Worm (Caenorhabditis elegans) whole organism, dauer: ENCODE results near the gene clec-123.
"Not testable (repeated sequence)": the region's sequence is repeated elsewhere in the genome, so short reads cannot be mapped to it uniquely, and the experiment has no call there.

Experiments used
- unc-62 ChIP-seq: sonication (generic microtip); optimal IDR thresholded peaks from 2 replicates; lab custom pipeline; 2017; ENCODE audit warnings: missing biosample characterization, missing genetic modification reagents, missing genetic modification characterization

The clec-123 gene

DNA sequence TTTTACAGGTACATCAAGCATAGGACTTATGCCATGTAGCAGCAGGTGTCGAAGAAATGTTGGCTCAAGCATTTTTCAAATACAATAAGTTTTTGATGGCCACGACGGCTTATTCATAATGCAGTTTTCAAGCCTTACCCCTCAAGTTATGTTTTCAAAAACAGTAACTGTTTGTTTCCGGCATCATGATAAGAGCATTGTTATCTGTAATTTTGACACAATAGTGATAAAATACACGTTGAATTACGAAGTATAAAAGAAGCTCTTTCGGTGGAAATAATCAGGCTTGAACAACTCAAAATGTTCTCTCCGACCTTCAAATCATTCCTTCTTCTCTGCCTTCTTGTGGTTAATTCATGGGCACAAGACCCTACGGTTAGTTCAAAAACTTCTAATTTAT, 12.0 kb upstream of the clec-123 start, which contains the start of gene clec-121:
clec-121 (plus strand) TSS at position 301 of the 400 bp plus-strand sequence.
- TF ChIP-seq unc-62 (GFP tag; lab: Kevin White, UChicago) = no peak

DNA sequence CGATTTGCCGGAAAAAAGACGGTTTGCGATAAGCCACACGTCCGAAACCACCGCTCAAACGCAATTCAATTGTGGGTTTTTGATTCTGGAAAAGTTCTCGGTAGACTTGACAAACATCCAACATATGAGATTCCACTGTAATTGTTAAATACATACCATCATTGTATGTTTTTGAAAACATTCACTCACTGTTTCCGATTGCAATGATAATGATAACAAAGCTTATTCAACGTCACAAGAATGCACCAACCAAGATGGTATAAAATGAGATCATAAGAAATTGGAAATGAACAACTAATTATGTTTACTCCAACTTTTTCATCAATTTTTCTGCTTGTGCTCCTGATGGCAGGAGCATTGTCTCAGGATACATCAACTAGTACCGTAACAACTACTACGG, 8.3 kb upstream of the clec-123 start, which contains the start of gene clec-122:
clec-122 (plus strand) TSS at position 301 of the 400 bp plus-strand sequence.
- no peak for TF ChIP-seq unc-62 (GFP tag; lab: Kevin White, UChicago)

DNA sequence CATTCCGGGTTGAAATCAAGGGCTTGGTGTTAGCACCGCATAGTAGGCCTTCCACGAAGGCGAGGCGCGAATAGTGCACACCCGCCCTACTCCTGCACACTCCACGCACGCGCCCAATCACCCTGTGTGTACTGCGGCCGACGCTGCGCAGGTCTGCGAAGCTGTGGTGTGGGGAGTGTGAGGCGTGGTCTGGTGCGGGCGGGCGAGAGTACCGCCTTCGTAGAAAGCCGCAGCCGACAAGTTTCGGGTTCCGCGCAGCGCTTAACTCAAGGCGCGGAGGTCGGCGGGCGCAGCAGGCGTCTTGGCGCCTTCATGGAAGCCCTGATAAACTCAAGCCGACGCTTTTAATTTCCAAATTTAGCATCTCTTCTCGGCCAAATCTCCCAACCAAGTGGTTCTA, 5.9 kb upstream of the clec-123 start:
- no peak for TF ChIP-seq unc-62 (GFP tag; lab: Kevin White, UChicago)

DNA sequence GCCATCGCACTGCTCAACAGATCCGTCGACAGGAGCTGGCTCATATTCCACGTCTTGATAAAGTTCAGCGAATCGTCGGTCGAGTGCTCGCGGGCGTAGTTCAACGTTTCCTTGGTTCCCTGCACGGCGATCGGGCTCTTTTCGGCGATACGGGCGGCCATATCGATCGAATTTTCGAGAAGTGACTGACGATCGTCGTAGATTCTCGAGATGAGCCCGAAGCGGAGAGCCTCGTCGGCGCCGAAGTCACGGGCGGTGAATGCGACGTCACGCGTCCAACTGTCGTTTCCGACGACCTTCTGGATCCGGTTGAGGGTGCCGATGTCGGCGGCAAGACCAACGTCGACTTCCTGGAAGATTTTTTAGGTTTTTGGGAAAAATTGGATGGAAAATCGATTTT, 4.5 kb upstream of the clec-123 start:
- no peak for TF ChIP-seq unc-62 (GFP tag; lab: Kevin White, UChicago)

DNA sequence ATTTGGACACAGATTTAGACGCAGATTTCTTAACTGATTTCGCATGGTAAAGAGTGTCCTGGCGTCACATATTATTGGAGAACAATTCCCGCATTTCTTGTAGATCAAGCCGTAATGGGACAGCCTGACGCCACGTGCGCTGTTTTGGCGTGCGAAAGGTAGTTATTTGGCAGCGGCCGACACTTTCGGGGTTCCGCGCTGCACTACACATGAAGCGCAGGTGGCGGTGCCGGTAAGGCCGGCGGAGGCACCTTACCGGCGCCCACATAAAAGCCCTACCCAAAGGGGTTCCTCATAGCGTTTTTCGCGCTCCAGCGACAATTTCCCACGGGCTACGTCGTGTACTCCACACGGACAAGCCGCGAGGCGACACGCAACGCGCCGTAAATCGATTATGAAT, 3.9 kb upstream of the clec-123 start:
- no peak for TF ChIP-seq unc-62 (GFP tag; lab: Kevin White, UChicago)

DNA sequence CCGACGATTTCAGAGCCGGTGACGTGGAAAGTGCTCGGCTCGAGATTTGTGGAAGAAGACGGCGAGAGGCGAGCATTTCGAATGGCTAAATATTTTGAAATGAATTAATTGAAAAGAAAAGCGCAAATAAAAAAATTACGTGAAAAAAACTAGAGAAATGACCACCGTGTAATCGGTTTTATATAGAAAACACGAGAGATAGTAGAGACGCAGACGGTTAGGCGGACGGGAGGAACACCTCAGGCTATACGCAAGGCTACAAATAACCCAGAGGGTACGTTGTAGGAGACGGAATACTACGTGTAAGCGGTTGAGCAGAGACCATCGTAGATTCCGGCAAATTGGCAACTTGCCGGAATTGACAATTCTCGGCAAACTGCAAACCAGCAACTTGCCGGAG, 2.9 kb upstream of the clec-123 start, which contains the start of gene Y25C1A.13:
Y25C1A.13 (minus strand) TSS at position 101 of the 400 bp plus-strand sequence.
- TF ChIP-seq unc-62 (GFP tag; lab: Kevin White, UChicago) = no peak

DNA sequence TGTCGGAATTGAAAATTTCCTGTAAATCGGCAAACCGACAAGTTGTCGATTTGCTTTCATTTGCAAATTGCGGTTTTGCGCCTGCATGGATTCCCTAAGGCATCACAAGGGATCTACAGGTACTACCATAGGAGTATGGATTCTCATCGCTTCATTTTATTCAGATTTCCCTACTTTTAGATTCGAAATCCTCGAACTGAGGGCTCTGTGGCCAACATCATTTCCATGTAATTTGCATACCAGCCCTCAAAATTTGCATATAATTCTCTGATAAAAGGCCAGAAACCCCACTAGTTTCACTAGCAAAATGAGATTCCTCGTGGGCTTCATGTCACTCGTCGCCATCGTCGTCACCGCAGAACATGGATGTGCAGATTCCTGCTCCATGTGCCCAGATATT, 1.7 kb upstream of the clec-123 start, which contains the start of gene Y25C1A.2:
Y25C1A.2 (plus strand) TSS at position 301 of the 400 bp plus-strand sequence.
- TF ChIP-seq unc-62 (GFP tag; lab: Kevin White, UChicago) = no peak

DNA sequence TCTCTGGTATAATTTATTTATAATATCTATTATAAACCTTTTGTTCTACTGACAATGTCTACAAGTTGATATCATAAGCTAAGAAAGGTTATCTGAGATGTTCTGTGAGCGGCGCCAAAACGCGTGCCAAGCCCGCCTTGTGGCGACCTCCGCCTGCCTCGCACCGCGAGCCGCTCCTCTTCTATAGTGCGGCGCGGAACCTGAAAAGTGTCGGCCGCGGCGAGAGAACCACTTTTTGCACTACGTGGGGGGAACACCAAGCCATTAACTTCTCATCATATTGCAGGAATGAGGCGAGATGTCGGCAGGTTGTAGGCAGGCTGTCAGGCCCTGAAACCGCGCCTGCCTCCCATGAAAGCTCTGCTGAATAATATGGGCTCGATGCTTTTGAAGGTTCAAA, 745 bp upstream of the clec-123 start:
- TF ChIP-seq unc-62 (GFP tag; lab: Kevin White, UChicago) = no peak

DNA sequence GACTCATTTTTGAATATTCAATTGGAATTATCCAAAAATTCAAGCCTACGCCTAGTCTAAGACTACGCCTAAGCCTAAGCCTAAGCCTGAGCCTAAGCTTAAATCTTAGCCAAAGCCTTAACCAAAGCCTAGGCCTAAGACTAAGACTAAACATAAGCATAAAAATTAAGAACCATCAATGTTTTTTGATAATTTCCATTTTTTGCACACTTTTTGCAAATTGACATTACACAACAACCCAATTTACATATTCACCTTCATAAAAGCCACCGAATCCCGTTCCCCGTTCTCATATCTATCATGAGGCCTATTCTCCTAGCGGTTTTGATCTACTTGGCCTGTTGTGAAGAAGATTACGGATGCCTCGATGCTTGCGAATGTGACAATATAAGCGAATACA, 3.4 kb downstream of the clec-123 start, which contains the start of gene T10D4.7:
T10D4.7 (plus strand) TSS at position 301 of the 400 bp plus-strand sequence.
- TF ChIP-seq unc-62 (GFP tag; lab: Kevin White, UChicago) = no peak

DNA sequence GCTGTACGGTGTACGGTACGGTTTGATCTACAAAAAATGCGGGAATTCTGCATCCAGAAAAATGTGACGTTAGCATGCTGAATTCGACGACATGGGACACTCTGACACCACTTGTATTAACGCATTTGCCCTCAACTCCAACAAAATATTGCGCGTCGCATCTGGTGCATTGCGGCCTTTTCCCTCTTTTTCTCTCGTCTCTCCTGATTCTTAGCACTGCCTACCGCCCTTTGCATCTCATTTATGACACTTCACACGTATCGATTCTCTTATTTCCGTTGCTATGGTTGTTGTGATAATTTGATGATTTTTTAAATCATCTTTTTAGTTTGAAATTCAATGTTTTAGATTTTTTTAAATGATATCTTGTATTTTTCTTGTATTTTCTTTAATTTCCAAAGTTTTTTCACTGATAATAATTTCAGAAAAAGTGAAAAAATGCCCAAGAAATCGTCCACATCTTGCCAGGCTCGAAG, 4.9 kb downstream of the clec-123 start, which contains the start of gene T10D4.6:
T10D4.6 (plus strand) TSS at position 426 of the 476 bp plus-strand sequence.
- TF ChIP-seq unc-62 (GFP tag; lab: Kevin White, UChicago) = no peak

DNA sequence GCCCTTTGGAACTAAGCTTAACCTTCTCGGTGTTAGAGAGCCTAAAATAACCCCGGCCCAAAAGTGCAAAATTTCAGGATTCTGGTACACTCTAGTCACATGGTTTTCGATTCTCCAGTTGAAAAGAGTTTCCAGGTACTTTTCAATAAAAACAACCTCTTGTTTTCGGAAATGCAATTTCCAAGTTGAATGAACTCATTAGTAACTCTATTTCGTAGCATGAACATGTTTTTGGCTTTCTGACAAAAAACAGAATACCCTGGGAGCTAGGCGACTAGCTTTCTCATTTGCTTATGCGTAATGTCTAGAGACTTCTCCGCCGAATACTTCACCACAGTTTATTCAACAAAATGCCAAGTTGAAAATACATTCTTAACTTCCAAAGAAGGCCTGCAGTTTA, 9.2 kb downstream of the clec-123 start, which contains the start of gene srh-71:
srh-71 (plus strand) TSS at position 301 of the 400 bp plus-strand sequence.
- TF ChIP-seq unc-62 (GFP tag; lab: Kevin White, UChicago) = no peak

DNA sequence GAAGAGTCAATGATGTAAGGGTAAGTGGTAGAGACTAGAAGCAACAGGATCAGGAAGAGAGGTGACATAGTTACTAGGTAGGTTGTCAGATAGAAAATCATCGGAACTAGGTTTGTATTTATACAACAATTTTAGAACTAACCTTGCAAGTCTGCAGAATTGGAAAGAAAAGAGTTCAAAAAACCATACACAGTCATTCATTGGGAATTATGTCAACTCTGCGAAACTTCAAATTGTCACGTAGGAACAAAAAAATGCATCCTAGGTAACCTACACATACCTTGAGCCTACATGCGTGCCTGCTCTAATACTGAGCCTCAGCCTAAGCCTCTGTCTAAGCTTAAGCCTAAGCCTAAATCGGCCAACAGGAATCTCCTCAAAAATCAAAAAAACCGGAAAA, 12.3 kb downstream of the clec-123 start, which contains the start of gene ins-19:
ins-19 (minus strand) TSS at position 101 of the 400 bp plus-strand sequence.
- no peak for TF ChIP-seq unc-62 (GFP tag; lab: Kevin White, UChicago)

DNA sequence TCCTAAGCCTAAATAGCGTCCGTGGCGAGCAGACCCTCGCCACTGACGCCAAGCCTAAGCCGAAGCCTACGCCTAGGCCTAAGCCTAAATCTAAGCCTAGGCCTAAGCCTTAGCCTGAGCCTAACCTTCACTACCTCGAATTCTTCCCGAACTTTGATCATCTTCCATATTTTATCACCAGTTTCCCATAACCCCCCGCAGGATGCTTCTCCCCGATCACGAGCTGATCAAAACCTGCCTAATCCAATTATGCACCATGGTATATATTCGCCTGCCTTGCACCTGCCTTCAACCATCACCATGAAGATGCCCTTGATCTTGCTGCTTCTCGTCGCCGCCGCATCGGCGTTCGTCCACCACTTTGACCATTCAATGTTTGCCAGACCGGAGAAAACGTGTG, 12.7 kb downstream of the clec-123 start, which contains the start of gene ins-31:
ins-31 (plus strand) TSS at position 301 of the 400 bp plus-strand sequence.
- TF ChIP-seq unc-62 (GFP tag; lab: Kevin White, UChicago) = not testable (repeated sequence)

DNA sequence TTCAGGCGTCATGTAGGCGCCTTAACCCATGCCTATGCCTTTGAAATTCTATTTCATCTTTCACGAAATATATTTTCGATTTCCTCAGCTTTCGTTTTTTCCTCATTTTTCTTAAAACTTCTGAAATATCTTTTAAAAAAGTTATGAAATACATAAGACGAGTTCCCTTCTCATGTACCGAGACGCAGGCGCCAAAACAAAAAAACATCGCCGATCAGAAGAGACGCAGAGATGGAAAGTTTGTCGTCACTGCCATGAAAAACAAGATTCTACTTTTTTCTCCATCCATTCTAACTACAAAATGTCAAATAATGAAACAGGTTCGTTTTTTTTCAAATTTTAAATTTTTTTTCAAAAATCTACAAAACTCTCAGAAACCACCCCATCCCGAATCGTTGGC, 15.0 kb downstream of the clec-123 start, which contains the start of gene chil-24:
chil-24 (plus strand) TSS at position 156 of the 400 bp plus-strand sequence.
- TF ChIP-seq unc-62 (GFP tag; lab: Kevin White, UChicago) = no peak

DNA sequence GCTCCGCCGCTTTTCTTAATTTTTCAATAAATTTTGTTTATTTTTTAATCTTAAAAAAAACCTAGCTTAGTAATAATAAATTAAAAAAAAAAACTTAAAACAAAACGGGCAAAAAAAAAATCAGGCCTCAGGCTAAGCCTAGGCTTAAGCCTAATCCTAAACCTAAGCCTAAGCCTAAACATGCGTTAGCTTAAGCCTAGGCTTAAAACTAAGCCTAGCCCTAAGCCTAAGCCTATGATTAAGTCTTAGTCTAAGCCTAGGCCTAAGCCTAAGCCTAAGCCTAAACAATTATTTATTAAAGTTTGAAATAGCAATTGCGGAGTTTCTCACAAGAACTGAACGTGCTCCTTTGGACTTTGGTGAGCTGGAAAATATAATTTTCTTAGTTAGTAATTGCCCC, 21.3 kb downstream of the clec-123 start:
- TF ChIP-seq unc-62 (GFP tag; lab: Kevin White, UChicago) = no peak

DNA sequence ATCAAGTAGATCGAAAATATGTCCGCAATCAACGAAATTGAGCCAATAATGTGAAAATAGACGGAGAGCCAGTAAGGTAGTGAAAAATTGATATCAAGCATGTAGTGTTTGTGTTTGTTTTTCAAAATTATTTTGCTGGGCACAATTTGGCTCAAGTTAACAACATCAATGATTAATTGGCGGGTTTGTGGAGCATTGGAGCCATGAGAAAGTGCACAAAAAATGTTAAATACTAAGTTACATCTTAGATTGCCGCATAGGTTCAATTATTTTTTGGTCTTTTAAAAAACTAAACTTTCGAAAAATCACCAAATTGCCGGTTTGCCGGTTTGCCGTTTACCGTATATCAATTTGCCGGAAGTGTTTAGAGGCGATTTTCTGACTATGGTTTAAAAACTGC, 23.8 kb downstream of the clec-123 start, which contains the start of gene sri-54:
sri-54 (minus strand) TSS at position 101 of the 400 bp plus-strand sequence.
- no peak for TF ChIP-seq unc-62 (GFP tag; lab: Kevin White, UChicago)

DNA sequence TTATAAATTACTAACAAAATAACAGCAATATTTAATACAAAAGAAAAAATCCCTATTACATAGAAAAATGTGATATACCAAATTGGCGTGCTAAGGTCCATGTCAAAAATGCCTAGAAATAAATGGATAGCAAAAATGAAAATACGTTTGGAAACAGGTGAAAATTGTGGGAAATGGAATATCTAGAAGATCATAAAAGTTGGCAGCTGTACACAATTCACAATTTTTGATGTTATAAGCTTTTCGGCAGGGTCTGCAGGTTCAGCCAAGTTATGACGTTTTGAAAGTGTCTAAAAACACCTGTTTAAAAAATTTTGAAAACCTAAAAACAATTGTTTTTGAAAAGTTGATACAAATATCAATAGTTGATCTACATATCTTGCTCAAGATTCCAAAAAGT, 28.8 kb downstream of the clec-123 start, which contains the start of gene sri-42:
sri-42 (minus strand) TSS at position 101 of the 400 bp plus-strand sequence.
- TF ChIP-seq unc-62 (GFP tag; lab: Kevin White, UChicago) = not testable (repeated sequence)
